Worm (Caenorhabditis elegans) whole organism, L1 larva: Measurements from ENCODE around the gene mma-1.
A peak's percentile ranks its signal among the peaks of the same experiment; 100 is the strongest.

ENCODE experiments used
- aha-1 ChIP-seq: fragments of 150-350 bp; optimal IDR thresholded peaks from 2 replicates; lab custom pipeline; 2014; ENCODE audit warnings: missing biosample characterization, missing genetic modification characterization
- aly-2 ChIP-seq: fragments of 150-350 bp; optimal IDR thresholded peaks from 2 replicates; lab custom pipeline; 2014; ENCODE audit warnings: missing biosample characterization, missing genetic modification characterization
- ama-1 ChIP-seq: fragments of 150-350 bp; optimal IDR thresholded peaks from 2 replicates; lab custom pipeline; 2014
- blmp-1 ChIP-seq: fragments of 150-350 bp; optimal IDR thresholded peaks from 2 replicates; lab custom pipeline; 2014; ENCODE audit warnings: missing biosample characterization, missing genetic modification characterization
- ceh-63 ChIP-seq: fragments of 200-800 bp; sonication (Bioruptor generic); optimal IDR thresholded peaks from 2 replicates; lab custom pipeline; 2018; ENCODE audit warnings: mild to moderate bottlenecking, missing genetic modification characterization, missing compliant biosample characterization
- ceh-8 ChIP-seq: fragments of 200-800 bp; sonication (Bioruptor generic); optimal IDR thresholded peaks from 2 replicates; lab custom pipeline; 2018; ENCODE audit warnings: mild to moderate bottlenecking, missing genetic modification characterization, moderate library complexity, missing compliant biosample characterization
- ceh-88 ChIP-seq: fragments of 200-800 bp; sonication (Bioruptor generic); IDR thresholded peaks from 2 replicates; pipeline ENCODE4 v1.3.6; 2022; ENCODE audit warnings: missing genetic modification characterization, missing compliant biosample characterization
- dpl-1 ChIP-seq, 3 experiments: fragments of 150-350 bp in 2 of 3; sonication (generic microtip) in 1 of 3; optimal IDR thresholded peaks; 2 replicates each; lab custom pipeline; 2014 to 2017; ENCODE audit warnings: missing biosample characterization in 3 of 3, missing genetic modification characterization in 3 of 3, missing genetic modification reagents in 3 of 3
- dsc-1 ChIP-seq: sonication (generic microtip); optimal IDR thresholded peaks from 2 replicates; lab custom pipeline; 2016; ENCODE audit warnings: mild to moderate bottlenecking, missing genetic modification characterization, missing compliant biosample characterization
- efl-1 ChIP-seq, 4 experiments: fragments of 150-350 bp; optimal IDR thresholded peaks in 3 of 4; peaks in 1 of 4; 1 replicate in 1 of 4; 2 replicates in 3 of 4; lab custom pipeline; 2014; ENCODE audit warnings: missing biosample characterization in 2 of 4, missing genetic modification characterization in 2 of 4, missing genetic modification reagents in 2 of 4
- egl-27 ChIP-seq, 2 experiments: fragments of 150-350 bp in 1 of 2; sonication (generic microtip); optimal IDR thresholded peaks; 3 replicates each; lab custom pipeline; 2017 to 2018; ENCODE audit warnings: missing biosample characterization in 2 of 2, missing genetic modification characterization in 2 of 2, missing genetic modification reagents in 2 of 2
- elt-3 ChIP-seq, 6 experiments: fragments of 150-350 bp in 1 of 6; sonication (generic microtip); optimal IDR thresholded peaks; 2 replicates each; lab custom pipeline; 2017 to 2018; ENCODE audit warnings: missing biosample characterization in 6 of 6, missing genetic modification characterization in 6 of 6, inconsistent platforms in 1 of 6
- ets-5 ChIP-seq: fragments of 200-800 bp; sonication (Bioruptor generic); IDR thresholded peaks from 2 replicates; pipeline ENCODE4 v1.3.6; 2022; ENCODE audit warnings: missing genetic modification characterization, missing compliant biosample characterization
- hlh-4 ChIP-seq: sonication (generic microtip); optimal IDR thresholded peaks from 2 replicates; lab custom pipeline; 2016; ENCODE audit warnings: mild to moderate bottlenecking, missing genetic modification characterization, missing compliant biosample characterization
- isw-1 ChIP-seq: fragments of 200-800 bp; sonication (Bioruptor generic); IDR thresholded peaks from 2 replicates; pipeline ENCODE4 v1.3.6; 2022; ENCODE audit warnings: missing genetic modification characterization, missing compliant biosample characterization
- jun-1 ChIP-seq: fragments of 150-350 bp; optimal IDR thresholded peaks from 2 replicates; lab custom pipeline; 2014; ENCODE audit warnings: missing biosample characterization, missing genetic modification reagents, missing genetic modification characterization
- lin-13 ChIP-seq: fragments of 150-350 bp; optimal IDR thresholded peaks from 2 replicates; lab custom pipeline; 2014; ENCODE audit warnings: missing biosample characterization, missing genetic modification reagents, missing genetic modification characterization
- lin-14 ChIP-seq: fragments of 200-800 bp; sonication (Bioruptor generic); optimal IDR thresholded peaks from 2 replicates; lab custom pipeline; 2018; ENCODE audit warnings: mild to moderate bottlenecking, missing genetic modification characterization, moderate library complexity, missing compliant biosample characterization
- lin-15B ChIP-seq: fragments of 150-350 bp; sonication (generic microtip); optimal IDR thresholded peaks from 3 replicates; lab custom pipeline; 2014; ENCODE audit warnings: missing biosample characterization, missing genetic modification characterization
- lin-35 ChIP-seq, 2 experiments: fragments of 150-350 bp; optimal IDR thresholded peaks; 2 replicates each; lab custom pipeline; 2014; ENCODE audit warnings: missing biosample characterization in 2 of 2, missing genetic modification characterization in 2 of 2, missing genetic modification reagents in 2 of 2
- lin-39 ChIP-seq: fragments of 150-350 bp; optimal IDR thresholded peaks from 2 replicates; lab custom pipeline; 2014; ENCODE audit warnings: missing biosample characterization, missing genetic modification reagents, missing genetic modification characterization
- lsy-2 ChIP-seq, 2 experiments: fragments of 150-350 bp; optimal IDR thresholded peaks; 2 replicates each; lab custom pipeline; 2014; ENCODE audit warnings: missing biosample characterization in 2 of 2, missing genetic modification characterization in 2 of 2
- mep-1 ChIP-seq: fragments of 150-350 bp; optimal IDR thresholded peaks from 2 replicates; lab custom pipeline; 2014; ENCODE audit warnings: missing biosample characterization, missing genetic modification characterization
- nhr-11 ChIP-seq: fragments of 150-350 bp; optimal IDR thresholded peaks from 2 replicates; lab custom pipeline; 2014; ENCODE audit warnings: missing biosample characterization, missing genetic modification characterization
- nhr-12 ChIP-seq: sonication (generic microtip); optimal IDR thresholded peaks from 2 replicates; lab custom pipeline; 2017; ENCODE audit warnings: missing biosample characterization, missing genetic modification characterization
- nhr-20 ChIP-seq: sonication (generic microtip); optimal IDR thresholded peaks from 2 replicates; lab custom pipeline; 2016; ENCODE audit warnings: mild to moderate bottlenecking, missing genetic modification characterization, missing compliant biosample characterization
- nhr-47 ChIP-seq: sonication (generic microtip); optimal IDR thresholded peaks from 2 replicates; lab custom pipeline; 2016; ENCODE audit warnings: mild to moderate bottlenecking, missing genetic modification characterization, moderate library complexity, missing compliant biosample characterization
- nhr-71 ChIP-seq: sonication (generic microtip); optimal IDR thresholded peaks from 2 replicates; lab custom pipeline; 2016; ENCODE audit warnings: mild to moderate bottlenecking, missing genetic modification characterization, moderate library complexity, missing compliant biosample characterization
- nhr-84 ChIP-seq: sonication (generic microtip); optimal IDR thresholded peaks from 2 replicates; lab custom pipeline; 2017; ENCODE audit warnings: missing biosample characterization, missing genetic modification characterization
- nhr-85 ChIP-seq: sonication (generic microtip); peaks from one replicate; lab custom pipeline; 2016; ENCODE audit warnings: missing genetic modification characterization, inconsistent platforms, missing compliant biosample characterization
- nhr-90 ChIP-seq: sonication (generic microtip); optimal IDR thresholded peaks from 2 replicates; lab custom pipeline; 2016; ENCODE audit warnings: mild to moderate bottlenecking, missing genetic modification characterization, missing compliant biosample characterization; ENCODE audit not compliant: poor library complexity
- pax-3 ChIP-seq: fragments of 200-800 bp; sonication (Bioruptor generic); optimal IDR thresholded peaks from 2 replicates; lab custom pipeline; 2018; ENCODE audit warnings: mild to moderate bottlenecking, missing genetic modification characterization, moderate library complexity, missing compliant biosample characterization
- pqm-1 ChIP-seq: sonication (generic microtip); optimal IDR thresholded peaks from 3 replicates; lab custom pipeline; 2017; ENCODE audit warnings: missing biosample characterization, missing genetic modification characterization
- snpc-4 ChIP-seq: fragments of 150-350 bp; optimal IDR thresholded peaks from 2 replicates; lab custom pipeline; 2014; ENCODE audit warnings: missing biosample characterization, missing genetic modification characterization
- snu-23 ChIP-seq: sonication (generic microtip); optimal IDR thresholded peaks from 2 replicates; lab custom pipeline; 2016; ENCODE audit warnings: missing genetic modification characterization, missing compliant biosample characterization
- sox-4 ChIP-seq: sonication (generic microtip); optimal IDR thresholded peaks from 2 replicates; lab custom pipeline; 2016; ENCODE audit warnings: missing genetic modification characterization, missing compliant biosample characterization
- sptf-1 ChIP-seq: fragments of 150-350 bp; optimal IDR thresholded peaks from 2 replicates; lab custom pipeline; 2014; ENCODE audit warnings: missing biosample characterization, missing genetic modification characterization
- sup-37 ChIP-seq: fragments of 200-800 bp; sonication (Bioruptor generic); optimal IDR thresholded peaks from 2 replicates; lab custom pipeline; 2018; ENCODE audit warnings: mild to moderate bottlenecking, missing genetic modification characterization, missing compliant biosample characterization
- tbx-2 ChIP-seq: sonication (generic microtip); optimal IDR thresholded peaks from 2 replicates; lab custom pipeline; 2016; ENCODE audit warnings: missing genetic modification characterization, missing compliant biosample characterization
- unc-62 ChIP-seq: fragments of 150-350 bp; optimal IDR thresholded peaks from 2 replicates; lab custom pipeline; 2014; ENCODE audit warnings: missing biosample characterization, missing genetic modification reagents, missing genetic modification characterization
- unc-98 ChIP-seq: fragments of 200-800 bp; sonication (Bioruptor generic); IDR thresholded peaks from 2 replicates; pipeline ENCODE4 v1.3.6; 2022; ENCODE audit warnings: missing genetic modification characterization, missing compliant biosample characterization
- vab-15 ChIP-seq: sonication (generic microtip); optimal IDR thresholded peaks from 2 replicates; lab custom pipeline; 2017; ENCODE audit warnings: missing genotype, mild to moderate bottlenecking, missing genetic modification characterization, missing compliant biosample characterization
- zag-1 ChIP-seq: fragments of 150-350 bp; optimal IDR thresholded peaks from 2 replicates; lab custom pipeline; 2014; ENCODE audit warnings: missing biosample characterization, missing genetic modification characterization
- ztf-11 ChIP-seq, 2 experiments: sonication (generic microtip); optimal IDR thresholded peaks; 2 replicates each; lab custom pipeline; 2016 to 2017; ENCODE audit warnings: missing genetic modification characterization in 2 of 2, missing biosample characterization in 1 of 2, missing compliant biosample characterization in 1 of 2
- ztf-4 ChIP-seq: fragments of 150-350 bp; optimal IDR thresholded peaks from 2 replicates; lab custom pipeline; 2014; ENCODE audit warnings: missing biosample characterization, missing genetic modification characterization

mma-1 gene

DNA sequence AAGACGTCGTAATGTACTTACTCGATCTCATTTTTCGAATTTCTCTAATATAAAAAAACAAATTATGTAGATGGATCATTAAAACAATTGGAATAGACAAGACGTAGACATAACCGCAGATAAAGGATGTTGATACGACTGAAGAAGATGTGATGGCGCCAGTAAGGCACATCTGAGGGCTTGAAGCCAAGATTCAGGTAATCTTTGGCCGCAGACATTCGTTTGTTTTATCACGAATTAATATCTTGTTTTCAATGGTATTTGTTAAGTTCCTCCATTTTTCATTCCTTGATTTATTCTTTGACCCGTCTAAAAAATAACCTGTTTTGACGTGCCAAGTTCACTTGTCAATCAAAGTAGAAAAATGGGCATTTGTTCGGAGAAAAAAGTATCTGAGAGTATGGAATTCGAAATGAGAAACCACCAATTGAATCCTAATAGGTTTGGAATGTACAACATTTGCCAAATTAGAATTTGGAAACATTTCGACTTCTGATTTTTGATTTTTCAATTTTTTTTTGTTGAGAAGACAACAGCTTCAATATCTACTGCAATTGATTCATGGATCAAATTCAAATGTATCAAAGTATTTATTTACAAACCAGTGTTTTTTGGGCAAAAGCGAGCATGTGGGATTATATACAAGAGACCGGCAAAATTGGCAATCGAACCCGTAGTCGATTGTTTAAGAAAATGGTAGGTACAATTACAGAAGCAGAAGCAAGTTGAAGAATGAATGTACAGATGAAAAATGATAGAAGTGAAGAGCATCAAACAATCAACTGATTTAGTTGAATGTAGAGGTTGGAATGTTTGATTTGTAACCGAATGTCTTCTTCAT is 44.2 kb downstream of the mma-1 start (continued):
- TF ChIP-seq snu-23 (GFP tag; lab: Kevin White, UChicago) (peak; percentile 20), pax-3 (peak; percentile 55), nhr-84 (no peak), ztf-4 (peak; percentile 38), pqm-1 (tag; lab: Kevin White, UChicago) (no peak), lin-39 (tag; lab: Kevin White, UChicago) (no peak), isw-1 (GFP tag; lab: Robert Waterston, UW) (no peak), unc-98 (no peak), snpc-4 (tag; lab: Kevin White, UChicago) (no peak), ztf-11 (tag; optimal IDR thresholded peaks at IDR 0.05; lab: Kevin White, UChicago) (no peak), zag-1 (tag; lab: Kevin White, UChicago) (no peak), tbx-2 (tag; lab: Kevin White, UChicago) (peak; percentile 28), dpl-1 (GFP tag; optimal IDR thresholded peaks at IDR 0.05; lab: Kevin White, UChicago) (peak in 1 of 3 experiments; percentile 5), dsc-1 (tag; lab: Kevin White, UChicago) (peak; percentile 21), ceh-8 (no peak), aly-2 (tag; lab: Kevin White, UChicago) (peak; percentile 81), nhr-47 (peak; percentile 31), aha-1 (tag; lab: Kevin White, UChicago) (no peak), ceh-88 (GFP tag; lab: Robert Waterston, UW) (no peak), mep-1 (tag; lab: Kevin White, UChicago) (peak; percentile 14), unc-62 (GFP tag; lab: Kevin White, UChicago) (no peak), ama-1 (lab: Kevin White, UChicago) (peak; percentile 92), sup-37 (GFP tag; lab: Kevin White, UChicago) (no peak), lin-35 (GFP tag; optimal IDR thresholded peaks at IDR 0.05; lab: Kevin White, UChicago) (peak in 1 of 2 experiments; percentile 20), sox-4 (tag; lab: Kevin White, UChicago) (no peak)
- TF ChIP-seq, all 84 proteins: peak for 25

- TF ChIP-seq nhr-47 = peak; percentile 26
- peak; percentile 86 for TF ChIP-seq dsc-1 (tag; lab: Kevin White, UChicago)
- peak; percentile 70 for TF ChIP-seq blmp-1
- TF ChIP-seq pax-3 = peak; percentile 43
- TF ChIP-seq lin-13 (GFP tag; lab: Kevin White, UChicago) = no peak
- TF ChIP-seq nhr-85 (tag; lab: Kevin White, UChicago) = peak; percentile 16
- TF ChIP-seq lin-14 (GFP tag; lab: Kevin White, UChicago) = no peak
- peak; percentile 14 for TF ChIP-seq snu-23 (GFP tag; lab: Kevin White, UChicago)
- no peak for TF ChIP-seq egl-27 (tag; optimal IDR thresholded peaks at IDR 0.05; lab: Kevin White, UChicago)
- TF ChIP-seq mep-1 (tag; lab: Kevin White, UChicago) = no peak
- no peak for TF ChIP-seq ets-5 (GFP tag; lab: Robert Waterston, UW)
- no peak for TF ChIP-seq lin-39 (tag; lab: Kevin White, UChicago)
- TF ChIP-seq lsy-2 (tag; optimal IDR thresholded peaks at IDR 0.05; lab: Kevin White, UChicago) = no peak
- peak in 1 of 6 experiments; percentile 12 for TF ChIP-seq elt-3 (tag; optimal IDR thresholded peaks at IDR 0.05; lab: Kevin White, UChicago)
Observed at ce11 chrV:12550755-12551154, 45.3 kb downstream of the mma-1 start.

DNA sequence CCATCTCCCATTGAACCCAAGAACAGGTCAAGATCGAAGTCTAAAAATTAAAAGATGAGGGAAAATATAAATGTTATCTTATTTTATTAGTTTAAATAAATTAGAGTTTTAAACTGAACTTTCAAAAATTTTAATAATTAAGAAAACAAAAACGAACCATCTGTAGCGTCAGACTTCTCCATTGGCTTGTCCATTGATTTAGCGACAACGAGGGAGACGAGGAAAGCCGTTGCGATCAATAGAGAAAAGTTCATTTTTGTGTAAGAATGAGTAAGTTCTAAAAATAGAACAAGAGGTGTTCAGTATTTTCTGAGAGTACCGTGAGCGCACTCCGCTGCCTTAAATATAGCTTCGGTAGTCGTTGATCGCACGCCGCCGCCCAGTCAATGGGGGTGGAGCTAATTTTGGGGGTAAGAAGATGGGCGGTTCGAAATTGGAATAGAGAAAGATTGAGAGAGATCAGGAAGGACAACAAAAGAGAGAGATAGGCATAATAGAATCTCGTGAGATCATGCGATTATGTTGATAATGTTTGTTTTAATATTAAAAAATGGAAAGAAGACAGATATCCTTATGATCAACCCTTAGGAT is 46.0 kb downstream of the mma-1 start, which contains the start of gene F45D3.3:
Gene F45D3.3, minus strand, starts transcription at position 350 of the 591 bp plus-strand sequence.
- TF ChIP-seq lin-15B (no peak), sptf-1 (tag; lab: Kevin White, UChicago) (no peak), efl-1 (optimal IDR thresholded peaks at IDR 0.05; lab: Kevin White, UChicago) (no peak), efl-1 (GFP tag; optimal IDR thresholded peaks at IDR 0.05 in 1 of 2; lab: Kevin White, UChicago) (peak in 1 of 2 experiments; percentile 85), hlh-4 (no peak), tbx-2 (tag; lab: Kevin White, UChicago) (peak; percentile 42), nhr-20 (peak; percentile 60), nhr-71 (peak; percentile 54), nhr-11 (tag; lab: Kevin White, UChicago) (no peak), vab-15 (tag; lab: Kevin White, UChicago) (no peak), nhr-12 (no peak), mep-1 (tag; lab: Kevin White, UChicago) (peak; percentile 4), lin-39 (tag; lab: Kevin White, UChicago) (no peak), snpc-4 (tag; lab: Kevin White, UChicago) (no peak), ceh-63 (GFP tag; lab: Kevin White, UChicago) (no peak), nhr-47 (no peak), ztf-4 (peak; percentile 47), nhr-90 (tag; lab: Kevin White, UChicago) (peak; percentile 34), jun-1 (tag; lab: Kevin White, UChicago) (no peak), snu-23 (GFP tag; lab: Kevin White, UChicago) (peak; percentile 3), lin-14 (GFP tag; lab: Kevin White, UChicago) (peak; percentile 46), ztf-11 (tag; optimal IDR thresholded peaks at IDR 0.05; lab: Kevin White, UChicago) (no peak), lin-13 (GFP tag; lab: Kevin White, UChicago) (no peak)
